Fruit fly (Drosophila melanogaster): ENCODE measurements around the gene CG9663.

dm6 chr2L:3294572-3294971, 8.4 kb downstream of the CG9663 start, which contains the start of gene CG9664:
- no peak for TF ChIP-seq h (optimal IDR thresholded peaks at IDR 0.05)
- TF ChIP-seq Sin3A (optimal IDR thresholded peaks at IDR 0.05): no peak
